Fruit fly (Drosophila melanogaster): Measurements from ENCODE around the gene CG5126.

Gene CG5126

DNA sequence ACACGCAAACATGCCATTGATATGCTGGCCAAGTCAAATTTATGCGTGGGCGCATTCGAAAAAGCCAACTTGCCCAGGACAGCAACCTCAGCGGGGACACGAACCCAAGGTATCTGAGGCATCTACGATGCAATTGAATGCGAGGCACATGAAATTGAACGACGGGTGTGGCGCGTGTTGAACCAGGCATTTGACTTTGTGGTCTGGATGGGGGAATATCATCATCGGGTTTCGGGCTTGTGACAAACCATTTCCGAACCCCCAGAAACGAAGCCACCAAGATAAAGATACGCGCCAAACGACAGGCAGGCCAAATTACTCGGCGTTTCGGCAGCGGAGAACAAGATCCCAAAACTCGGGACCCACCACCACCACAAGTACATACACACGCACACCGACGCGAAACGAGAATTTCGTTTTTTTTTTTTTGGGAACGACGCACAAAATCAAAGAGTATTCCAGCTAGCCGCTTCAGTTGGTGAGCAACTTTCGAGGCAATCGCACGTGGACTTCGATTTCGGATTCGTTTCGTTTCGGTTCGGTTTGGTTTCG is 41.0 kb downstream of the CG5126 start, which contains the start of gene MFS3 (continued):
- TF ChIP-seq sob (GFP tag; IDR thresholded peaks at IDR 0.05) (0 out of 2 replicates have a peak, but pooled peaks have one; percentile 26), cas (GFP tag; IDR thresholded peaks at IDR 0.05) (0 out of 2 replicates have a peak, but pooled peaks have one; percentile 9), CG7786 (GFP tag; optimal IDR thresholded peaks at IDR 0.05) (no peak), Optix (GFP tag; IDR thresholded peaks at IDR 0.05) (no peak), toy (GFP tag; IDR thresholded peaks at IDR 0.05) (peak; percentile 41; the same call in 1 of the 2 replicates), gfzf (GFP tag; optimal IDR thresholded peaks at IDR 0.05) (peak; percentile 56), kni (GFP tag; optimal IDR thresholded peaks at IDR 0.05) (peak; percentile 80), slp2 (GFP tag; optimal IDR thresholded peaks at IDR 0.05) (no peak), org-1 (GFP tag; optimal IDR thresholded peaks at IDR 0.05) (no peak), sr (GFP tag; IDR thresholded peaks at IDR 0.05) (peak; percentile 98), Eip74EF (GFP tag; optimal IDR thresholded peaks at IDR 0.05) (peak in 1 of 2 experiments; percentile 23), dan (GFP tag; IDR thresholded peaks at IDR 0.05) (no peak), CG7987 (GFP tag; optimal IDR thresholded peaks at IDR 0.05) (peak; percentile 41), CG3163 (GFP tag; optimal IDR thresholded peaks at IDR 0.05) (peak; percentile 19), CrebB (tag; optimal IDR thresholded peaks at IDR 0.05) (peak; percentile 33), chm (GFP tag; IDR thresholded peaks at IDR 0.05) (no peak), BEAF-32 (GFP tag; optimal IDR thresholded peaks at IDR 0.05) (peak; percentile 22), pzg (GFP tag; optimal IDR thresholded peaks at IDR 0.05) (peak; percentile 49), Dip3 (GFP tag; optimal IDR thresholded peaks at IDR 0.05) (peak; percentile 0), onecut (GFP tag; IDR thresholded peaks at IDR 0.05) (peak; percentile 44)

DNA sequence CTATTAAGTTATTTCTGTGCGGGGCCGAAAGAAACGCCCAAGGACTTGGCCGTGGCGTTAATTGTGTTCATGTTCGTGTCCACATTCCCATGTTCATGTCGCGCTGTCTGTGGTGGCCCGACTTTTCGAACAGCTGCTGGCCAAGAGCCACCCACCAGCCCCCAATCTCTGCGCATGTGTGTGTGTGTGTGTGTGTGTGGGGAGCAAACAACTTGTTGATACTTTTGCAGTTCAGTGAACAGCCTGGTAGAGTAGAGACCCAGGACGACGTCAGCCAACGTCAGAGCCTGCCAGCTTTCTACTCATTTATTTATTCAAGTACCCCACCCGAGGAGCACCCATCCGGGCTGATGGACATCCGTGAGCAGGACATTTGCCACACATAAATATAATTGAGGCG is 46.8 kb downstream of the CG5126 start:
- no peak for TF ChIP-seq CG10274 (GFP tag; optimal IDR thresholded peaks at IDR 0.05)
- TF ChIP-seq ssp (GFP tag; IDR thresholded peaks at IDR 0.05) = no peak
- TF ChIP-seq Poxn (GFP tag; IDR thresholded peaks at IDR 0.05) = no peak
- TF ChIP-seq CG34224 (GFP tag; IDR thresholded peaks at IDR 0.05; ENCODE audit: partially characterized antibody) = no peak
- no peak for TF ChIP-seq CG15601 (tag; optimal IDR thresholded peaks at IDR 0.05)
- TF ChIP-seq amos (GFP tag; IDR thresholded peaks at IDR 0.05; ENCODE audit: partially characterized antibody) = no peak
- peak; percentile 11 for TF ChIP-seq Med (GFP tag)
- no peak for TF ChIP-seq CG9727 (GFP tag; optimal IDR thresholded peaks at IDR 0.05)
- TF ChIP-seq inv (GFP tag; IDR thresholded peaks at IDR 0.05; ENCODE audit: partially characterized antibody) = no peak
- TF ChIP-seq CG8388 (GFP tag; optimal IDR thresholded peaks at IDR 0.05) = no peak
- no peak for TF ChIP-seq B-H2 (GFP tag; optimal IDR thresholded peaks at IDR 0.05)
- TF ChIP-seq luna (GFP tag; optimal IDR thresholded peaks at IDR 0.05) = no peak
- no peak for TF ChIP-seq oc (tag; optimal IDR thresholded peaks at IDR 0.05)
- no peak for TF ChIP-seq CG34376 (GFP tag; optimal IDR thresholded peaks at IDR 0.05)
- no peak for TF ChIP-seq HLH4C (GFP tag; IDR thresholded peaks at IDR 0.05; ENCODE audit: partially characterized antibody)
- TF ChIP-seq ara (GFP tag; IDR thresholded peaks at IDR 0.05) = no peak
- TF ChIP-seq scrt (GFP tag; optimal IDR thresholded peaks at IDR 0.05) = peak; percentile 93
- peak; percentile 1 for TF ChIP-seq abd-A (tag; optimal IDR thresholded peaks at IDR 0.05)

DNA sequence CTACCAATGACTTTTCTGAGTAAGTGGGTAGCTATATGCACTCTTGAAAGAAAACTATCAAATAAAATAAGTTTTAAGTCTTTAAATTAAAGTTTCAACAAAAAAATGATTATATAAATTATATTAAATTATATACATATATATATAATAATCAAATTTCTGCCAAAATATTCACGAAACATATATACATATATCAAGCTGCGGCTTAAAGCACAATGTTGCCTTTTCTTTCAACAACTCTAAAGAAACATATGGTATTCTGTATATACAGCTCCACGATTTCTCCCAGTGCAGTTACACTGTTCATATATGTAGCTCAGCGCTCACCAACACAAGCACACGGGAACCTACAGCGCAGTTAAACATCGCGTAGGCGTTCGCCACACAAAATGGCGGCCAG is 48.3 kb downstream of the CG5126 start:
- TF ChIP-seq Dip2 (GFP tag; IDR thresholded peaks at IDR 0.05) (no peak), CG11456 (GFP tag; IDR thresholded peaks at IDR 0.05) (no peak), Hr51 (GFP tag; optimal IDR thresholded peaks at IDR 0.05) (no peak), ap (GFP tag; IDR thresholded peaks at IDR 0.05) (no peak), CG10267 (tag; optimal IDR thresholded peaks at IDR 0.05) (no peak), CG12219 (GFP tag; optimal IDR thresholded peaks at IDR 0.05) (no peak), trh (GFP tag; optimal IDR thresholded peaks at IDR 0.05) (no peak), Dek (tag; optimal IDR thresholded peaks at IDR 0.05) (peak; percentile 29), CG6854 (GFP tag; optimal IDR thresholded peaks at IDR 0.05) (no peak), stc (GFP tag; IDR thresholded peaks at IDR 0.05) (no peak), seq (GFP tag; IDR thresholded peaks at IDR 0.05) (no peak), Nf-YC (tag; optimal IDR thresholded peaks at IDR 0.05) (no peak), ham (GFP tag; IDR thresholded peaks at IDR 0.05) (no peak)

Data from whole organism, embryonic.